Fruit fly (Drosophila melanogaster) whole organism, wandering third instar larva: ENCODE results near the gene Det.

ENCODE experiments used
- CG32264 ChIP-seq: fragments of 200-800 bp; sonication (Bioruptor generic); optimal IDR thresholded peaks from 2 replicates; lab custom pipeline; 2016; ENCODE audit warnings: missing biosample characterization, missing genetic modification characterization
- CG9705 ChIP-seq: fragments of 200-800 bp; sonication (Bioruptor generic); optimal IDR thresholded peaks from 2 replicates; lab custom pipeline; 2018; ENCODE audit warnings: missing biosample characterization, mild to moderate bottlenecking, missing genetic modification characterization
- OdsH ChIP-seq: fragments of 200-800 bp; sonication (Bioruptor generic); optimal IDR thresholded peaks from 2 replicates; lab custom pipeline; 2016; ENCODE audit warnings: missing biosample characterization, mild to moderate bottlenecking, missing genetic modification characterization
- ey ChIP-seq: fragments of 200-800 bp; sonication (Bioruptor generic); optimal IDR thresholded peaks from 2 replicates; lab custom pipeline; 2016; ENCODE audit warnings: missing biosample characterization, missing genetic modification characterization
- h ChIP-seq: fragments of 200-800 bp; sonication (Bioruptor generic); optimal IDR thresholded peaks from 3 replicates; lab custom pipeline; 2016; ENCODE audit warnings: missing biosample characterization, mild to moderate bottlenecking, missing genetic modification characterization
- pan ChIP-seq: fragments of >200 bp; optimal IDR thresholded peaks from 2 replicates; lab custom pipeline; 2017
- psq ChIP-seq: fragments of 200-800 bp; sonication (Bioruptor generic); optimal IDR thresholded peaks from 3 replicates; lab custom pipeline; 2017; ENCODE audit warnings: missing biosample characterization, mild to moderate bottlenecking, missing genetic modification characterization, moderate library complexity

dm6 chr3R:17150287-17150686 is 820 bp downstream of the Det start, which contains the start of gene Smug:
- TF ChIP-seq OdsH (GFP tag; lab: Kevin White, UChicago), result no peak
- no peak for TF ChIP-seq CG32264 (GFP tag; lab: Kevin White, UChicago)
- no peak for TF ChIP-seq h (GFP tag; lab: Kevin White, UChicago)
- no peak for TF ChIP-seq pan (lab: Kevin White, UChicago)
- no peak for TF ChIP-seq ey (GFP tag; lab: Kevin White, UChicago)
- no peak for TF ChIP-seq psq (GFP tag; lab: Kevin White, UChicago)
- TF ChIP-seq CG9705 (GFP tag; lab: Kevin White, UChicago), result no peak
